Fruit fly (Drosophila melanogaster) S2 (cell line): ENCODE results near the gene CG13640.

Experiments
- CG8478 ChIP-seq: fragments of >200 bp; optimal IDR thresholded peaks from 2 replicates; lab custom pipeline; 2018
- CTCF ChIP-seq, 2 experiments: fragments of >200 bp; optimal IDR thresholded peaks; 2 replicates each; lab custom pipeline; 2018

dm6 chr3R:24850420-24850819 lies 11.5 kb downstream of the CG13640 start, which contains the start of gene CG7006:
- no peak for TF ChIP-seq CG8478 (lab: Kevin White, UChicago)
- TF ChIP-seq CTCF (optimal IDR thresholded peaks at IDR 0.05; lab: Kevin White, UChicago): no peak
